Worm (Caenorhabditis elegans) whole organism, young adult: ENCODE results near the gene sec-15.

Experiments
- F23B12.7 ChIP-seq: sonication (generic microtip); optimal IDR thresholded peaks from 2 replicates; lab custom pipeline; 2017; ENCODE audit warnings: missing genetic modification characterization, mild to moderate bottlenecking, missing compliant biosample characterization, antibody characterized with exemption, moderate library complexity; ENCODE audit not compliant: insufficient read depth
- K12H6.12 ChIP-seq: fragments of 200-800 bp; sonication (Bioruptor generic); optimal IDR thresholded peaks from 2 replicates; lab custom pipeline; 2018; ENCODE audit warnings: mild to moderate bottlenecking, missing genetic modification characterization, missing compliant biosample characterization
- T07F8.4 ChIP-seq: sonication (generic microtip); optimal IDR thresholded peaks from 2 replicates; lab custom pipeline; 2016; ENCODE audit warnings: mild to moderate bottlenecking, missing genetic modification characterization, moderate library complexity, missing compliant biosample characterization
- dpl-1 ChIP-seq: fragments of 150-350 bp; optimal IDR thresholded peaks from 2 replicates; lab custom pipeline; 2014; ENCODE audit warnings: missing biosample characterization, missing genetic modification reagents, missing genetic modification characterization
- mel-28 ChIP-seq: sonication (generic microtip); optimal IDR thresholded peaks from 2 replicates; lab custom pipeline; 2016; ENCODE audit warnings: borderline replicate concordance, mild to moderate bottlenecking, missing genetic modification characterization, missing compliant biosample characterization
- nfya-1 ChIP-seq: sonication (generic microtip); optimal IDR thresholded peaks from 2 replicates; lab custom pipeline; 2017; ENCODE audit warnings: antibody characterized with exemption, missing compliant biosample characterization, missing genetic modification characterization, borderline replicate concordance; ENCODE audit not compliant: insufficient read depth
- nhr-27 ChIP-seq: fragments of 200-800 bp; sonication (Bioruptor generic); optimal IDR thresholded peaks from 2 replicates; lab custom pipeline; 2018; ENCODE audit warnings: mild to moderate bottlenecking, missing genetic modification characterization, moderate library complexity, missing compliant biosample characterization
- pha-4 ChIP-seq: fragments of 150-350 bp; sonication (generic microtip); optimal IDR thresholded peaks from 2 replicates; lab custom pipeline; 2014; ENCODE audit warnings: missing biosample characterization, missing genetic modification reagents, missing genetic modification characterization
- tbx-9 ChIP-seq: sonication (generic microtip); optimal IDR thresholded peaks from 2 replicates; lab custom pipeline; 2016; ENCODE audit warnings: borderline replicate concordance, missing genetic modification characterization, inconsistent platforms, missing compliant biosample characterization
- unc-62 ChIP-seq: fragments of 150-350 bp; optimal IDR thresholded peaks from 2 replicates; lab custom pipeline; 2014; ENCODE audit warnings: missing biosample characterization, missing genetic modification reagents, missing genetic modification characterization
- ztf-22 ChIP-seq: fragments of 200-800 bp; sonication (Bioruptor generic); optimal IDR thresholded peaks from 2 replicates; lab custom pipeline; 2018; ENCODE audit warnings: mild to moderate bottlenecking, missing genetic modification characterization, moderate library complexity, missing compliant biosample characterization
- ztf-6 ChIP-seq: fragments of 200-800 bp; sonication (Bioruptor generic); IDR thresholded peaks from 2 replicates; pipeline ENCODE4 v1.3.6; 2022; ENCODE audit warnings: missing genetic modification reagents, missing genetic modification characterization, missing compliant biosample characterization

- TF ChIP-seq nfya-1 = no peak
- no peak for TF ChIP-seq tbx-9 (tag; lab: Kevin White, UChicago)
- no peak for TF ChIP-seq nhr-27
- no peak for TF ChIP-seq unc-62 (GFP tag; lab: Kevin White, UChicago)
- TF ChIP-seq ztf-22 (GFP tag; lab: Kevin White, UChicago) = no peak
- TF ChIP-seq F23B12.7 (tag; lab: Kevin White, UChicago) = no peak
- no peak for TF ChIP-seq ztf-6
- TF ChIP-seq dpl-1 (GFP tag; lab: Kevin White, UChicago) = no peak
- no peak for TF ChIP-seq K12H6.12 (tag; lab: Kevin White, UChicago)
- no peak for TF ChIP-seq pha-4 (tag; lab: Kevin White, UChicago)
- no peak for TF ChIP-seq T07F8.4 (tag; lab: Kevin White, UChicago)
- TF ChIP-seq mel-28 (tag; lab: Kevin White, UChicago) = no peak
These were observed 14.9 kb downstream of the sec-15 start for ce11 chrX:8820643-8821042.
